2 worm cellular contexts compared by ENCODE assay signal in genomic region chrX:12171631-12172348, ce11.
TF ChIP-seq lines count a peak whose summit lies in the region.

Gene F57G12.1, minus strand, starts transcription at chrX:12171681.

TF ChIP-seq in whole organism, L1 larva, 84 proteins besides CTCF, POLR2A, EP300 and RAD21 (continued from another document):
- TF ChIP-seq lir-3 (tag; optimal IDR thresholded peaks at IDR 0.05; lab: Kevin White, UChicago; ENCODE audit: poor library complexity), result no peak
- peak; percentile 42; the same call in 1 of the 2 replicates for TF ChIP-seq mab-9 (GFP tag; IDR thresholded peaks at IDR 0.05; lab: Robert Waterston, UW)
- TF ChIP-seq egl-27 (tag; optimal IDR thresholded peaks at IDR 0.05; lab: Kevin White, UChicago), result peak; percentile 21 to 65
- no peak for TF ChIP-seq zag-1 (tag; optimal IDR thresholded peaks at IDR 0.05; lab: Kevin White, UChicago)
- peak; percentile 58 to 84 for TF ChIP-seq lsy-2 (tag; optimal IDR thresholded peaks at IDR 0.05; lab: Kevin White, UChicago)

TF ChIP-seq in whole organism, young adult, 124 proteins besides CTCF, POLR2A, EP300 and RAD21 (continued from another document):
- peak; percentile 89 for TF ChIP-seq egrh-3 (GFP tag; IDR thresholded peaks at IDR 0.05; lab: Robert Waterston, UW)
- peak; percentile 34 for TF ChIP-seq lin-40 (tag; optimal IDR thresholded peaks at IDR 0.05; lab: Kevin White, UChicago)
- peak; percentile 58; the same call in 1 of the 2 replicates for TF ChIP-seq B0336.3 (GFP tag; IDR thresholded peaks at IDR 0.05; lab: Robert Waterston, UW)
- TF ChIP-seq snpc-3.4 (tag; optimal IDR thresholded peaks at IDR 0.05; lab: Kevin White, UChicago), result no peak
- no peak for TF ChIP-seq zim-3 (tag; optimal IDR thresholded peaks at IDR 0.05; lab: Kevin White, UChicago)
- peak; percentile 63 for TF ChIP-seq F52B5.7 (tag; optimal IDR thresholded peaks at IDR 0.05; lab: Kevin White, UChicago)
- no peak for TF ChIP-seq attf-3 (GFP tag; conservative IDR thresholded peaks at IDR 0.05; lab: Robert Waterston, UW)
- TF ChIP-seq ama-1 (optimal IDR thresholded peaks at IDR 0.05; lab: Kevin White, UChicago), result no peak
- no peak for TF ChIP-seq ama-1 (GFP tag; optimal IDR thresholded peaks at IDR 0.05; lab: Kevin White, UChicago)
- TF ChIP-seq egl-18 (GFP tag; IDR thresholded peaks at IDR 0.05; lab: Robert Waterston, UW), result no peak
- TF ChIP-seq hsf-1 (GFP tag; IDR thresholded peaks at IDR 0.05; lab: Robert Waterston, UW), result no peak
- no peak for TF ChIP-seq akir-1 (GFP tag; optimal IDR thresholded peaks at IDR 0.05; lab: Kevin White, UChicago)
- 0 out of 2 replicates have a peak, but pooled peaks have one; percentile 47 for TF ChIP-seq pbrm-1 (GFP tag; IDR thresholded peaks at IDR 0.05; lab: Robert Waterston, UW)
- TF ChIP-seq hmg-1.2 (GFP tag; IDR thresholded peaks at IDR 0.05; lab: Robert Waterston, UW), result peak; percentile 80
- no peak for TF ChIP-seq rpc-1 (optimal IDR thresholded peaks at IDR 0.05; lab: Kevin White, UChicago)
- no peak for TF ChIP-seq rpc-1 (tag; optimal IDR thresholded peaks at IDR 0.05; lab: Kevin White, UChicago)
- no peak for TF ChIP-seq hlh-12 (tag; optimal IDR thresholded peaks at IDR 0.05; lab: Kevin White, UChicago)
- peak; percentile 82 for TF ChIP-seq sptf-2 (GFP tag; optimal IDR thresholded peaks at IDR 0.05; lab: Kevin White, UChicago)
- no peak for TF ChIP-seq ztf-18 (tag; optimal IDR thresholded peaks at IDR 0.05; lab: Kevin White, UChicago)
- no peak for TF ChIP-seq ets-4 (GFP tag; optimal IDR thresholded peaks at IDR 0.05; lab: Kevin White, UChicago)
- TF ChIP-seq ztf-3 (GFP tag; optimal IDR thresholded peaks at IDR 0.05; lab: Kevin White, UChicago), result no peak
TF ChIP-seq in whole organism, young adult: peak in this region for 39.
